Worm (Caenorhabditis elegans): ENCODE measurements around the gene ceh-43.

Gene ceh-43

ce11 chrIII:4474908-4475307, 25.2 kb upstream of the ceh-43 start, which contains the start of gene ifet-1:
TSS of gene ifet-1 (minus strand) at chrIII:4475150.
- no peak for TF ChIP-seq elt-3 (tag; optimal IDR thresholded peaks at IDR 0.05)
- no peak for TF ChIP-seq unc-62 (GFP tag; optimal IDR thresholded peaks at IDR 0.05)
- TF ChIP-seq lin-13 (tag; optimal IDR thresholded peaks at IDR 0.05): no peak
- TF ChIP-seq unc-120 (tag; optimal IDR thresholded peaks at IDR 0.05; ENCODE audit: poor library complexity, severe bottlenecking): no peak
- no peak for TF ChIP-seq ceh-83 (GFP tag; optimal IDR thresholded peaks at IDR 0.05)
- no peak for TF ChIP-seq pha-4 (tag; optimal IDR thresholded peaks at IDR 0.05)
- no peak for TF ChIP-seq mep-1 (tag; optimal IDR thresholded peaks at IDR 0.05)
- no peak for TF ChIP-seq hlh-1 (tag; optimal IDR thresholded peaks at IDR 0.05)
- TF ChIP-seq mls-2 (tag; optimal IDR thresholded peaks at IDR 0.05): no peak
- TF ChIP-seq drap-1 (GFP tag; optimal IDR thresholded peaks at IDR 0.05): no peak
- no peak for TF ChIP-seq cnd-1 (tag; optimal IDR thresholded peaks at IDR 0.05)
- TF ChIP-seq nhr-237 (tag; optimal IDR thresholded peaks at IDR 0.05): no peak
- TF ChIP-seq ham-2 (GFP tag; optimal IDR thresholded peaks at IDR 0.05): no peak
- TF ChIP-seq ztf-11 (tag; optimal IDR thresholded peaks at IDR 0.05): no peak
- TF ChIP-seq nhr-12 (tag; optimal IDR thresholded peaks at IDR 0.05): no peak
- TF ChIP-seq ceh-43 (GFP tag; optimal IDR thresholded peaks at IDR 0.05): no peak
- no peak for TF ChIP-seq lsy-2 (tag; optimal IDR thresholded peaks at IDR 0.05)
- TF ChIP-seq lin-32 (GFP tag; optimal IDR thresholded peaks at IDR 0.05): no peak

ce11 chrIII:4470793-4471192, 21.1 kb upstream of the ceh-43 start:
- no peak for TF ChIP-seq mab-5 (tag; optimal IDR thresholded peaks at IDR 0.05)
- peak; percentile 90 for TF ChIP-seq drap-1 (GFP tag; optimal IDR thresholded peaks at IDR 0.05)
- TF ChIP-seq M03D4.4 (tag; optimal IDR thresholded peaks at IDR 0.05): peak; percentile 94
- no peak for TF ChIP-seq elt-1 (tag; optimal IDR thresholded peaks at IDR 0.05; ENCODE audit: borderline replicate concordance, insufficient read depth)
- TF ChIP-seq zip-8 (tag; optimal IDR thresholded peaks at IDR 0.05): no peak
- no peak for TF ChIP-seq snpc-4 (tag; optimal IDR thresholded peaks at IDR 0.05)
- TF ChIP-seq ham-2 (GFP tag; optimal IDR thresholded peaks at IDR 0.05): peak; percentile 78
- TF ChIP-seq nhr-12 (tag; optimal IDR thresholded peaks at IDR 0.05): peak; percentile 54
- peak; percentile 30 for TF ChIP-seq lin-13 (tag; optimal IDR thresholded peaks at IDR 0.05)
- TF ChIP-seq ztf-11 (tag; optimal IDR thresholded peaks at IDR 0.05): peak; percentile 16
- TF ChIP-seq pha-4 (tag; optimal IDR thresholded peaks at IDR 0.05): peak; percentile 37
- TF ChIP-seq hlh-1 (tag; optimal IDR thresholded peaks at IDR 0.05): peak; percentile 20
- peak; percentile 81 for TF ChIP-seq bed-3 (GFP tag; optimal IDR thresholded peaks at IDR 0.05)
- TF ChIP-seq blmp-1 (tag; optimal IDR thresholded peaks at IDR 0.05): no peak
- peak; percentile 45 for TF ChIP-seq lsy-2 (tag; optimal IDR thresholded peaks at IDR 0.05)
- peak; percentile 10 for TF ChIP-seq unc-62 (GFP tag; optimal IDR thresholded peaks at IDR 0.05)
- no peak for TF ChIP-seq nhr-237 (tag; optimal IDR thresholded peaks at IDR 0.05)
- TF ChIP-seq unc-120 (tag; optimal IDR thresholded peaks at IDR 0.05; ENCODE audit: poor library complexity, severe bottlenecking): peak; percentile 85
- TF ChIP-seq ces-1 (GFP tag; optimal IDR thresholded peaks at IDR 0.05): peak; percentile 17
- TF ChIP-seq elt-3 (tag; optimal IDR thresholded peaks at IDR 0.05): no peak
- peak; percentile 73 for TF ChIP-seq mep-1 (tag; optimal IDR thresholded peaks at IDR 0.05)
- peak; percentile 83 for TF ChIP-seq lin-32 (GFP tag; optimal IDR thresholded peaks at IDR 0.05)
- peak; percentile 20 for TF ChIP-seq nhr-2 (tag; optimal IDR thresholded peaks at IDR 0.05)
- peak; percentile 95 for TF ChIP-seq cnd-1 (tag; optimal IDR thresholded peaks at IDR 0.05)
- peak; percentile 85 for TF ChIP-seq ceh-43 (GFP tag; optimal IDR thresholded peaks at IDR 0.05)
- TF ChIP-seq nhr-28 (tag; optimal IDR thresholded peaks at IDR 0.05): no peak
- peak; percentile 90 for TF ChIP-seq sem-2 (GFP tag; optimal IDR thresholded peaks at IDR 0.05)
- peak; percentile 96 for TF ChIP-seq mls-2 (tag; optimal IDR thresholded peaks at IDR 0.05)
- TF ChIP-seq sptf-1 (tag; optimal IDR thresholded peaks at IDR 0.05): peak; percentile 96
- peak; percentile 97 for TF ChIP-seq ceh-83 (GFP tag; optimal IDR thresholded peaks at IDR 0.05)
- TF ChIP-seq unc-39 (tag; optimal IDR thresholded peaks at IDR 0.05): peak; percentile 40
- peak; percentile 52 for TF ChIP-seq ceh-39 (tag; optimal IDR thresholded peaks at IDR 0.05)
- TF ChIP-seq flh-1 (GFP tag; optimal IDR thresholded peaks at IDR 0.05): peak; percentile 76
- TF ChIP-seq tbx-8 (GFP tag; optimal IDR thresholded peaks at IDR 0.05): peak; percentile 82
- TF ChIP-seq nhr-76 (tag; optimal IDR thresholded peaks at IDR 0.05): no peak

ce11 chrIII:4468812-4469211, 19.1 kb upstream of the ceh-43 start, which contains the start of gene mstr-2:
TSS of gene mstr-2 (plus strand) at chrIII:4469112.
- TF ChIP-seq ceh-39 (tag; optimal IDR thresholded peaks at IDR 0.05) (no peak), nhr-2 (tag; optimal IDR thresholded peaks at IDR 0.05) (peak; percentile 25)

Measured in whole organism, mixed stage, embryonic.